Worm (Caenorhabditis elegans) whole organism, L4 larva: ENCODE measurements around the gene asah-2.
A peak's percentile ranks its signal among the peaks of the same experiment; 100 is the strongest.

Experiments used
- F44E2.7 ChIP-seq: fragments of 200-800 bp; sonication (Bioruptor generic); IDR thresholded peaks from 2 replicates; pipeline ENCODE4 v2.1.2; 2022; ENCODE audit warnings: missing genetic modification characterization, missing compliant biosample characterization
- R02D3.7 ChIP-seq: fragments of 150-350 bp; sonication (generic microtip); optimal IDR thresholded peaks from 3 replicates; lab custom pipeline; 2014; ENCODE audit warnings: missing biosample characterization, missing genetic modification characterization
- T26A8.4 ChIP-seq: fragments of 200-800 bp; sonication (Bioruptor generic); IDR thresholded peaks from 2 replicates; pipeline ENCODE4 v1.3.6; 2022; ENCODE audit warnings: missing genetic modification characterization, missing compliant biosample characterization
- ZK337.2 ChIP-seq: fragments of 200-800 bp; sonication (Bioruptor generic); IDR thresholded peaks from 2 replicates; pipeline ENCODE4 v1.3.6; 2022; ENCODE audit warnings: missing genetic modification reagents, missing genetic modification characterization, missing compliant biosample characterization
- aha-1 ChIP-seq: fragments of 150-350 bp; peaks from one replicate; lab custom pipeline; 2014; ENCODE audit warnings: missing biosample characterization, missing genetic modification characterization
- aly-2 ChIP-seq: sonication (generic microtip); optimal IDR thresholded peaks from 2 replicates; lab custom pipeline; 2018; ENCODE audit warnings: missing biosample characterization, missing genetic modification characterization
- attf-4 ChIP-seq: sonication (generic microtip); optimal IDR thresholded peaks from 3 replicates; lab custom pipeline; 2017; ENCODE audit warnings: missing biosample characterization, missing genetic modification characterization
- ceh-28 ChIP-seq: fragments of 150-350 bp; optimal IDR thresholded peaks from 2 replicates; lab custom pipeline; 2014; ENCODE audit warnings: missing biosample characterization, missing genetic modification reagents, missing genetic modification characterization
- ceh-44 ChIP-seq: fragments of 200-800 bp; sonication (Bioruptor generic); IDR thresholded peaks from 2 replicates; pipeline ENCODE4 v1.3.6; 2022; ENCODE audit warnings: missing genetic modification reagents, missing genetic modification characterization, missing compliant biosample characterization
- ceh-82 ChIP-seq: sonication (generic microtip); optimal IDR thresholded peaks from 2 replicates; lab custom pipeline; 2017; ENCODE audit warnings: missing biosample characterization, missing genetic modification characterization
- daf-16 ChIP-seq, 3 experiments: sonication (generic microtip); optimal IDR thresholded peaks; 2 replicates each; lab custom pipeline; 2016 to 2017; ENCODE audit warnings: missing genetic modification characterization in 3 of 3, missing genetic modification reagents in 3 of 3, mild to moderate bottlenecking in 2 of 3, missing compliant biosample characterization in 2 of 3, missing biosample characterization in 1 of 3, moderate library complexity in 1 of 3
- daf-19 ChIP-seq: fragments of 200-800 bp; sonication (Bioruptor generic); conservative IDR thresholded peaks from 2 replicates; pipeline ENCODE4 v1.3.6; 2022; ENCODE audit warnings: missing genetic modification characterization, missing compliant biosample characterization
- dmd-8 ChIP-seq: fragments of 200-800 bp; sonication (Bioruptor generic); IDR thresholded peaks from 2 replicates; pipeline ENCODE4 v1.3.6; 2022; ENCODE audit warnings: missing genetic modification characterization, missing compliant biosample characterization
- dpl-1 ChIP-seq: fragments of 150-350 bp; optimal IDR thresholded peaks from 2 replicates; lab custom pipeline; 2014; ENCODE audit warnings: missing biosample characterization, missing genetic modification reagents, missing genetic modification characterization
- duxl-1 ChIP-seq: sonication (generic microtip); optimal IDR thresholded peaks from 2 replicates; lab custom pipeline; 2016; ENCODE audit warnings: mild to moderate bottlenecking, missing genetic modification characterization, moderate library complexity, missing compliant biosample characterization; ENCODE audit not compliant: poor library complexity
- egl-43 ChIP-seq: fragments of 200-800 bp; sonication (Bioruptor generic); IDR thresholded peaks from 2 replicates; pipeline ENCODE4 v1.3.6; 2022; ENCODE audit warnings: missing genetic modification reagents, missing genetic modification characterization, missing compliant biosample characterization
- fos-1 ChIP-seq: fragments of 150-350 bp; optimal IDR thresholded peaks from 2 replicates; lab custom pipeline; 2014; ENCODE audit warnings: missing biosample characterization, missing genetic modification characterization
- gei-8 ChIP-seq: fragments of 200-800 bp; sonication (Bioruptor generic); optimal IDR thresholded peaks from 2 replicates; lab custom pipeline; 2018; ENCODE audit warnings: mild to moderate bottlenecking, missing genetic modification characterization, missing compliant biosample characterization
- hlh-11 ChIP-seq: fragments of 200-800 bp; sonication (Bioruptor generic); optimal IDR thresholded peaks from 2 replicates; lab custom pipeline; 2018; ENCODE audit warnings: mild to moderate bottlenecking, missing genetic modification characterization, missing compliant biosample characterization
- hlh-30 ChIP-seq: sonication (generic microtip); optimal IDR thresholded peaks from 2 replicates; lab custom pipeline; 2017; ENCODE audit warnings: antibody characterized with exemption, mild to moderate bottlenecking, missing genetic modification characterization, missing compliant biosample characterization; ENCODE audit not compliant: insufficient read depth
- hmg-1.1 ChIP-seq: fragments of 200-800 bp; sonication (Bioruptor generic); IDR thresholded peaks from 2 replicates; pipeline ENCODE4 v1.3.6; 2022; ENCODE audit warnings: missing genetic modification reagents, missing genetic modification characterization, missing compliant biosample characterization
- lin-15B ChIP-seq: fragments of 150-350 bp; sonication (generic microtip); optimal IDR thresholded peaks from 3 replicates; lab custom pipeline; 2014; ENCODE audit warnings: missing biosample characterization, missing genetic modification characterization
- lin-38 ChIP-seq: fragments of 200-800 bp; sonication (Bioruptor generic); IDR thresholded peaks from 2 replicates; pipeline ENCODE4 v1.3.6; 2022; ENCODE audit warnings: missing genetic modification reagents, missing genetic modification characterization, missing compliant biosample characterization
- lsy-2 ChIP-seq, 2 experiments: fragments of 150-350 bp in 1 of 2; sonication (generic microtip) in 1 of 2; optimal IDR thresholded peaks; 2 replicates each; lab custom pipeline; 2014 to 2017; ENCODE audit warnings: missing biosample characterization in 2 of 2, missing genetic modification characterization in 2 of 2
- mdl-1 ChIP-seq, 2 experiments: fragments of 150-350 bp in 1 of 2; sonication (generic microtip) in 1 of 2; optimal IDR thresholded peaks; 2 replicates each; lab custom pipeline; 2014 to 2017; ENCODE audit warnings: missing biosample characterization in 2 of 2, missing genetic modification characterization in 2 of 2
- mes-2 ChIP-seq: sonication (generic microtip); optimal IDR thresholded peaks from 2 replicates; lab custom pipeline; 2016; ENCODE audit warnings: missing genotype, mild to moderate bottlenecking, missing genetic modification characterization, missing compliant biosample characterization; ENCODE audit not compliant: poor library complexity, severe bottlenecking
- mxl-2 ChIP-seq: fragments of 200-800 bp; sonication (Bioruptor generic); conservative IDR thresholded peaks from 2 replicates; pipeline ENCODE4 v1.3.6; 2022; ENCODE audit warnings: missing genetic modification reagents, missing genetic modification characterization, missing compliant biosample characterization
- nhr-102 ChIP-seq: sonication (generic microtip); optimal IDR thresholded peaks from 2 replicates; lab custom pipeline; 2016; ENCODE audit warnings: mild to moderate bottlenecking, missing genetic modification characterization, moderate library complexity, missing compliant biosample characterization
- nhr-111 ChIP-seq: fragments of 200-800 bp; sonication (Bioruptor generic); optimal IDR thresholded peaks from 2 replicates; lab custom pipeline; 2018; ENCODE audit warnings: mild to moderate bottlenecking, missing genetic modification characterization, missing compliant biosample characterization
- nhr-25 ChIP-seq: sonication (generic microtip); optimal IDR thresholded peaks from 2 replicates; lab custom pipeline; 2017; ENCODE audit warnings: missing genetic modification characterization, mild to moderate bottlenecking, missing compliant biosample characterization, antibody characterized with exemption, moderate library complexity, borderline replicate concordance; ENCODE audit not compliant: insufficient read depth
- nhr-6 ChIP-seq: fragments of 150-350 bp; optimal IDR thresholded peaks from 2 replicates; lab custom pipeline; 2014; ENCODE audit warnings: missing biosample characterization, missing genetic modification characterization
- nhr-76 ChIP-seq: fragments of 150-350 bp; optimal IDR thresholded peaks from 2 replicates; lab custom pipeline; 2014; ENCODE audit warnings: missing biosample characterization, missing genetic modification characterization
- pha-4 ChIP-seq, 2 experiments: fragments of 150-350 bp in 1 of 2; fragments of 200-800 bp in 1 of 2; sonication (Bioruptor generic) in 1 of 2; IDR thresholded peaks in 1 of 2; optimal IDR thresholded peaks in 1 of 2; 2 replicates each; pipeline versions ENCODE4 v1.3.6 to Lab custom; 2014 to 2022; ENCODE audit warnings: missing genetic modification characterization in 2 of 2, missing genetic modification reagents in 2 of 2, missing biosample characterization in 1 of 2, missing compliant biosample characterization in 1 of 2
- pqm-1 ChIP-seq: sonication (generic microtip); optimal IDR thresholded peaks from 2 replicates; lab custom pipeline; 2017; ENCODE audit warnings: missing biosample characterization, missing genetic modification characterization
- saeg-2 ChIP-seq: fragments of 200-800 bp; sonication (Bioruptor generic); IDR thresholded peaks from 2 replicates; pipeline ENCODE4 v1.3.6; 2022; ENCODE audit warnings: missing genetic modification reagents, missing genetic modification characterization, missing compliant biosample characterization
- set-16 ChIP-seq: fragments of 200-800 bp; sonication (Bioruptor generic); IDR thresholded peaks from 2 replicates; pipeline ENCODE4 v1.3.6; 2022; ENCODE audit warnings: missing genetic modification reagents, missing genetic modification characterization, missing compliant biosample characterization
- skn-1 ChIP-seq: fragments of 150-350 bp; optimal IDR thresholded peaks from 2 replicates; lab custom pipeline; 2014; ENCODE audit warnings: missing biosample characterization, missing genetic modification characterization
- snpc-4 ChIP-seq: fragments of 150-350 bp; optimal IDR thresholded peaks from 2 replicates; lab custom pipeline; 2014; ENCODE audit warnings: missing biosample characterization, missing genetic modification characterization
- spr-3 ChIP-seq: fragments of 200-800 bp; sonication (Bioruptor generic); optimal IDR thresholded peaks from 2 replicates; lab custom pipeline; 2018; ENCODE audit warnings: mild to moderate bottlenecking, missing genetic modification characterization, missing compliant biosample characterization
- unc-130 ChIP-seq: sonication (generic microtip); optimal IDR thresholded peaks from 2 replicates; lab custom pipeline; 2016; ENCODE audit warnings: missing genetic modification reagents, missing genetic modification characterization, missing compliant biosample characterization
- unc-62 ChIP-seq, 3 experiments: fragments of 150-350 bp in 1 of 3; sonication (generic microtip); optimal IDR thresholded peaks in 2 of 3; peaks in 1 of 3; 1 replicate in 1 of 3; 2 replicates in 2 of 3; lab custom pipeline; 2014 to 2017; ENCODE audit warnings: missing biosample characterization in 3 of 3, missing genetic modification characterization in 3 of 3, missing genetic modification reagents in 3 of 3, missing genotype in 1 of 3
- zfp-3 ChIP-seq: fragments of 200-800 bp; sonication (Bioruptor generic); conservative IDR thresholded peaks from 2 replicates; pipeline ENCODE4 v1.3.6; 2022; ENCODE audit warnings: missing genetic modification reagents, missing genetic modification characterization, missing compliant biosample characterization
- ztf-7 ChIP-seq: fragments of 150-350 bp; optimal IDR thresholded peaks from 2 replicates; lab custom pipeline; 2014; ENCODE audit warnings: missing biosample characterization, missing genetic modification characterization

Gene asah-2

ce11 chrII:10098428-10098827 lies 41.0 kb upstream of the asah-2 start:
- no peak for TF ChIP-seq daf-16 (GFP tag; optimal IDR thresholded peaks at IDR 0.05; lab: Kevin White, UChicago)
- peak; percentile 17 for TF ChIP-seq daf-16 (tag; optimal IDR thresholded peaks at IDR 0.05; lab: Kevin White, UChicago)
- TF ChIP-seq egl-43: no peak
- 0 out of 2 replicates have a peak, but pooled peaks have one; percentile 25 for TF ChIP-seq lin-38
- peak; percentile 47; the same call in 1 of the 2 replicates for TF ChIP-seq pha-4 (GFP tag; IDR thresholded peaks at IDR 0.05; lab: Robert Waterston, UW)
- no peak for TF ChIP-seq pha-4 (tag; optimal IDR thresholded peaks at IDR 0.05; lab: Kevin White, UChicago)

DNA sequence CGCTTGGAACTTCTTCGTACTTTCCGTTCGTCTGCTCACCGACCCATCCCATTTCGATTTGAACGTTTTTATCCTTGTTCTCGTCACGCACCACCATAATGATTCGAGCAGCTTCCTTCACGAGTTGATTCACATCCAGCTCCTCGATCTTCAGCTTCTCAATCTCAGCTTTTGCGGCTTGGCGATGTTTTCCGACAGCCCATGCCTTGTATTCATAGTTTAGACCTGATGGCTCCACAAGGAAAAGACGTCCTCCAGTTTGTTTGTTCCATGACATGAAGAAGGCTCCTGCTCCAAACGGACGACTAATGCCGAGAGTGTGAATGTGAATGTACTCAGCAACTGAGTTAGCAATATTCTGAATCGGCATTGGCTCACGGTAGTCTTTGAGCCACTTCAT lies 40.3 kb upstream of the asah-2 start:
- TF ChIP-seq aha-1 (tag; lab: Kevin White, UChicago) (peak; percentile 96), snpc-4 (no peak)

- peak; percentile 38 for TF ChIP-seq R02D3.7 (tag; lab: Kevin White, UChicago)
- no peak for TF ChIP-seq unc-130 (GFP tag; lab: Kevin White, UChicago)
- TF ChIP-seq nhr-25: no peak
- no peak for TF ChIP-seq ceh-82 (tag; lab: Kevin White, UChicago)
- TF ChIP-seq mdl-1 (tag; optimal IDR thresholded peaks at IDR 0.05; lab: Kevin White, UChicago): no peak
- no peak for TF ChIP-seq hlh-11 (tag; lab: Kevin White, UChicago)
- no peak for TF ChIP-seq aly-2 (tag; lab: Kevin White, UChicago)
- no peak for TF ChIP-seq set-16 (GFP tag; lab: Robert Waterston, UW)
- peak; percentile 65 for TF ChIP-seq nhr-6
- TF ChIP-seq ZK337.2 (GFP tag; lab: Robert Waterston, UW): no peak
- no peak for TF ChIP-seq lin-38
- TF ChIP-seq mes-2: peak; percentile 64
- no peak for TF ChIP-seq saeg-2
- TF ChIP-seq lsy-2 (tag; optimal IDR thresholded peaks at IDR 0.05; lab: Kevin White, UChicago): peak in 1 of 2 experiments; percentile 66
- no peak for TF ChIP-seq pha-4 (GFP tag; IDR thresholded peaks at IDR 0.05; lab: Robert Waterston, UW)
- peak; percentile 65 for TF ChIP-seq pha-4 (tag; optimal IDR thresholded peaks at IDR 0.05; lab: Kevin White, UChicago)
- no peak for TF ChIP-seq F44E2.7
- no peak for TF ChIP-seq hmg-1.1
- TF ChIP-seq nhr-111 (GFP tag; lab: Kevin White, UChicago): no peak
- no peak for TF ChIP-seq pqm-1 (tag; lab: Kevin White, UChicago)
- TF ChIP-seq nhr-76: no peak
- no peak for TF ChIP-seq ceh-28 (tag; lab: Kevin White, UChicago)
- no peak for TF ChIP-seq dmd-8
- TF ChIP-seq dpl-1: peak; percentile 12
- no peak for TF ChIP-seq spr-3 (GFP tag; lab: Kevin White, UChicago)
- TF ChIP-seq hlh-30: no peak
- TF ChIP-seq gei-8 (GFP tag; lab: Kevin White, UChicago): no peak
These were observed 39.5 kb upstream of the asah-2 start, which contains the start of the genes pas-7 and puf-12 for ce11 chrII:10099804-10100360. TSS of gene pas-7 (minus strand) at chrII:10099854. TSS of gene puf-12 (plus strand) at chrII:10100310.

- TF ChIP-seq F44E2.7 (no peak), mxl-2 (GFP tag; lab: Robert Waterston, UW) (no peak), attf-4 (tag; lab: Kevin White, UChicago) (no peak), ztf-7 (no peak), nhr-111 (GFP tag; lab: Kevin White, UChicago) (no peak), T26A8.4 (GFP tag; lab: Robert Waterston, UW) (no peak), aly-2 (tag; lab: Kevin White, UChicago) (no peak), unc-62 (GFP tag; optimal IDR thresholded peaks at IDR 0.05 in 1 of 2; lab: Kevin White, UChicago) (no peak), unc-62 (tag; optimal IDR thresholded peaks at IDR 0.05; lab: Kevin White, UChicago) (no peak), daf-19 (GFP tag; lab: Robert Waterston, UW) (no peak), nhr-102 (no peak), lin-15B (tag; lab: Kevin White, UChicago) (no peak), skn-1 (tag; lab: Kevin White, UChicago) (no peak), fos-1 (no peak), duxl-1 (tag; lab: Kevin White, UChicago) (no peak), ceh-44 (GFP tag; lab: Robert Waterston, UW) (no peak), zfp-3 (GFP tag; lab: Robert Waterston, UW) (no peak)
These were observed 36.2 kb upstream of the asah-2 start for ce11 chrII:10103212-10103611.
